Worm (Caenorhabditis elegans): ENCODE results near the gene F59D12.3.

- TF ChIP-seq T22C8.4 (GFP tag; IDR thresholded peaks at IDR 0.05) (no peak), cog-1 (tag; optimal IDR thresholded peaks at IDR 0.05) (no peak), ztf-23 (GFP tag; IDR thresholded peaks at IDR 0.05) (no peak)
Measured at ce11 chrX:15641380-15641779, 9.4 kb downstream of the F59D12.3 start.

Data from whole organism, midembryonic.